Worm (Caenorhabditis elegans) whole organism, L3 larva: ENCODE data around the gene srlf-28.
A peak's percentile ranks its signal among the peaks of the same experiment; 100 is the strongest.

Experiments
- R02D3.7 ChIP-seq: fragments of 150-350 bp; optimal IDR thresholded peaks from 2 replicates; lab custom pipeline; 2014; ENCODE audit warnings: missing biosample characterization, missing genetic modification characterization
- ZK546.5 ChIP-seq: sonication (generic microtip); optimal IDR thresholded peaks from 2 replicates; lab custom pipeline; 2017; ENCODE audit warnings: missing biosample characterization, missing genetic modification characterization
- aly-2 ChIP-seq: fragments of 150-350 bp; optimal IDR thresholded peaks from 2 replicates; lab custom pipeline; 2014; ENCODE audit warnings: missing biosample characterization, missing genetic modification characterization
- ceh-28 ChIP-seq: fragments of 150-350 bp; optimal IDR thresholded peaks from 2 replicates; lab custom pipeline; 2014; ENCODE audit warnings: missing biosample characterization, missing genetic modification reagents, missing genetic modification characterization
- ceh-82 ChIP-seq: fragments of 150-350 bp; optimal IDR thresholded peaks from 2 replicates; lab custom pipeline; 2014; ENCODE audit warnings: missing biosample characterization, missing genetic modification characterization
- ceh-9 ChIP-seq: sonication (generic microtip); optimal IDR thresholded peaks from 2 replicates; lab custom pipeline; 2018; ENCODE audit warnings: missing biosample characterization, missing genetic modification characterization
- egl-27 ChIP-seq: sonication (generic microtip); optimal IDR thresholded peaks from 4 replicates; lab custom pipeline; 2017; ENCODE audit warnings: missing biosample characterization, missing genetic modification reagents, missing genetic modification characterization
- egl-5 ChIP-seq: fragments of 150-350 bp; optimal IDR thresholded peaks from 2 replicates; lab custom pipeline; 2017; ENCODE audit warnings: missing biosample characterization, missing genetic modification reagents, missing genetic modification characterization, inconsistent platforms
- elt-1 ChIP-seq: fragments of 150-350 bp; optimal IDR thresholded peaks from 2 replicates; lab custom pipeline; 2014; ENCODE audit warnings: missing biosample characterization, missing genetic modification characterization
- elt-2 ChIP-seq: sonication (generic microtip); optimal IDR thresholded peaks from 2 replicates; lab custom pipeline; 2016; ENCODE audit warnings: missing genetic modification reagents, mild to moderate bottlenecking, missing genetic modification characterization, missing compliant biosample characterization
- elt-3 ChIP-seq, 3 experiments: fragments of 150-350 bp in 1 of 3; sonication (generic microtip) in 2 of 3; optimal IDR thresholded peaks; 2 replicates in 2 of 3; 4 replicates in 1 of 3; lab custom pipeline; 2014 to 2017; ENCODE audit warnings: missing biosample characterization in 3 of 3, missing genetic modification characterization in 3 of 3
- fkh-10 ChIP-seq: sonication (generic microtip); optimal IDR thresholded peaks from 2 replicates; lab custom pipeline; 2017; ENCODE audit warnings: missing biosample characterization, missing genetic modification reagents, missing genetic modification characterization
- fkh-2 ChIP-seq: fragments of 150-350 bp; optimal IDR thresholded peaks from 2 replicates; lab custom pipeline; 2014; ENCODE audit warnings: missing biosample characterization, missing genetic modification reagents, missing genetic modification characterization
- fos-1 ChIP-seq: fragments of 150-350 bp; optimal IDR thresholded peaks from 2 replicates; lab custom pipeline; 2014; ENCODE audit warnings: missing biosample characterization, missing genetic modification characterization
- hmg-11 ChIP-seq: sonication (generic microtip); optimal IDR thresholded peaks from 2 replicates; lab custom pipeline; 2016; ENCODE audit warnings: missing genetic modification characterization, missing compliant biosample characterization
- lin-15B ChIP-seq: fragments of 150-350 bp; optimal IDR thresholded peaks from 2 replicates; lab custom pipeline; 2014; ENCODE audit warnings: missing biosample characterization, missing genetic modification characterization
- lsy-12 ChIP-seq: sonication (generic microtip); optimal IDR thresholded peaks from 2 replicates; lab custom pipeline; 2016; ENCODE audit warnings: mild to moderate bottlenecking, missing genetic modification characterization, missing compliant biosample characterization
- mdl-1 ChIP-seq: fragments of 150-350 bp; optimal IDR thresholded peaks from 2 replicates; lab custom pipeline; 2014; ENCODE audit warnings: missing biosample characterization, missing genetic modification characterization
- nfya-1 ChIP-seq: sonication (generic microtip); optimal IDR thresholded peaks from 2 replicates; lab custom pipeline; 2017; ENCODE audit warnings: missing genetic modification characterization, mild to moderate bottlenecking, missing compliant biosample characterization, antibody characterized with exemption, moderate library complexity; ENCODE audit not compliant: insufficient read depth
- nhr-11 ChIP-seq: fragments of 150-350 bp; optimal IDR thresholded peaks from 2 replicates; lab custom pipeline; 2014; ENCODE audit warnings: missing biosample characterization, missing genetic modification characterization
- nhr-12 ChIP-seq: fragments of 150-350 bp; optimal IDR thresholded peaks from 2 replicates; lab custom pipeline; 2014; ENCODE audit warnings: missing biosample characterization, missing genetic modification characterization
- nhr-23 ChIP-seq: fragments of 150-350 bp; optimal IDR thresholded peaks from 2 replicates; lab custom pipeline; 2014; ENCODE audit warnings: missing biosample characterization, missing genetic modification reagents, missing genetic modification characterization
- nhr-237 ChIP-seq: fragments of 150-350 bp; optimal IDR thresholded peaks from 2 replicates; lab custom pipeline; 2014; ENCODE audit warnings: missing biosample characterization, missing genetic modification characterization
- nhr-25 ChIP-seq: sonication (generic microtip); optimal IDR thresholded peaks from 2 replicates; lab custom pipeline; 2017; ENCODE audit warnings: missing biosample characterization, missing genetic modification characterization
- nhr-28 ChIP-seq: fragments of 150-350 bp; optimal IDR thresholded peaks from 2 replicates; lab custom pipeline; 2014; ENCODE audit warnings: missing biosample characterization, missing genetic modification characterization
- nhr-43 ChIP-seq: sonication (generic microtip); optimal IDR thresholded peaks from 2 replicates; lab custom pipeline; 2016; ENCODE audit warnings: mild to moderate bottlenecking, missing genetic modification characterization, missing compliant biosample characterization; ENCODE audit not compliant: poor library complexity, severe bottlenecking
- nhr-67 ChIP-seq: fragments of 150-350 bp; optimal IDR thresholded peaks from 2 replicates; lab custom pipeline; 2014; ENCODE audit warnings: missing biosample characterization, missing genetic modification characterization
- nhr-76 ChIP-seq: fragments of 150-350 bp; sonication (generic microtip); optimal IDR thresholded peaks from 5 replicates; lab custom pipeline; 2014; ENCODE audit warnings: missing biosample characterization, missing genetic modification characterization
- pha-4 ChIP-seq: fragments of 150-350 bp; optimal IDR thresholded peaks from 2 replicates; lab custom pipeline; 2014; ENCODE audit warnings: missing biosample characterization, missing genetic modification reagents, missing genetic modification characterization
- pqm-1 ChIP-seq: fragments of 150-350 bp; optimal IDR thresholded peaks from 2 replicates; lab custom pipeline; 2017; ENCODE audit warnings: missing biosample characterization, missing genetic modification characterization, inconsistent platforms
- sea-2 ChIP-seq: fragments of 150-350 bp; sonication (generic microtip); optimal IDR thresholded peaks from 4 replicates; lab custom pipeline; 2014; ENCODE audit warnings: missing biosample characterization, missing genetic modification reagents, missing genetic modification characterization
- skn-1 ChIP-seq: fragments of 150-350 bp; optimal IDR thresholded peaks from 2 replicates; lab custom pipeline; 2014; ENCODE audit warnings: missing biosample characterization, missing genetic modification characterization
- unc-62 ChIP-seq: fragments of 150-350 bp; sonication (generic microtip); optimal IDR thresholded peaks from 4 replicates; lab custom pipeline; 2014; ENCODE audit warnings: missing biosample characterization, missing genetic modification reagents, missing genetic modification characterization
- zag-1 ChIP-seq: fragments of 150-350 bp; optimal IDR thresholded peaks from 2 replicates; lab custom pipeline; 2014; ENCODE audit warnings: missing biosample characterization, missing genetic modification characterization
- ztf-11 ChIP-seq: fragments of 150-350 bp; optimal IDR thresholded peaks from 2 replicates; lab custom pipeline; 2014; ENCODE audit warnings: missing biosample characterization, missing genetic modification characterization

srlf-28 gene

ce11 chrIV:14387766-14388553 lies 44.3 kb upstream of the srlf-28 start:
- TF ChIP-seq mdl-1 (tag; lab: Kevin White, UChicago) (no peak), nhr-76 (tag; lab: Kevin White, UChicago) (no peak), aly-2 (no peak), lsy-12 (tag; lab: Kevin White, UChicago) (no peak), elt-2 (tag; lab: Kevin White, UChicago) (no peak), zag-1 (no peak), fkh-10 (no peak), nhr-43 (tag; lab: Kevin White, UChicago) (no peak), lin-15B (tag; lab: Kevin White, UChicago) (no peak), hmg-11 (tag; lab: Kevin White, UChicago) (no peak), nhr-67 (tag; lab: Kevin White, UChicago) (no peak), egl-27 (tag; lab: Kevin White, UChicago) (no peak), nfya-1 (tag; lab: Kevin White, UChicago) (no peak), ceh-9 (tag; lab: Kevin White, UChicago) (no peak), nhr-11 (tag; lab: Kevin White, UChicago) (no peak), pqm-1 (tag; lab: Kevin White, UChicago) (no peak), nhr-237 (no peak), fos-1 (tag; lab: Kevin White, UChicago) (no peak), unc-62 (GFP tag; lab: Kevin White, UChicago) (no peak), skn-1 (tag; lab: Kevin White, UChicago) (no peak)

- TF ChIP-seq ZK546.5 (tag; lab: Kevin White, UChicago) (no peak), sea-2 (GFP tag; lab: Kevin White, UChicago) (no peak), ceh-9 (tag; lab: Kevin White, UChicago) (no peak), ceh-82 (tag; lab: Kevin White, UChicago) (no peak), ceh-28 (tag; lab: Kevin White, UChicago) (no peak), nhr-11 (tag; lab: Kevin White, UChicago) (no peak), elt-3 (tag; optimal IDR thresholded peaks at IDR 0.05; lab: Kevin White, UChicago) (no peak), nhr-43 (tag; lab: Kevin White, UChicago) (peak; percentile 1), R02D3.7 (no peak), elt-1 (tag; lab: Kevin White, UChicago) (no peak), nhr-25 (tag; lab: Kevin White, UChicago) (peak; percentile 52), elt-2 (tag; lab: Kevin White, UChicago) (no peak), nhr-23 (tag; lab: Kevin White, UChicago) (peak; percentile 5), ztf-11 (tag; lab: Kevin White, UChicago) (no peak)
- TF ChIP-seq, all 47 proteins: peak for 3
These were observed 41.5 kb upstream of the srlf-28 start for ce11 chrIV:14385140-14385539.

ce11 chrIV:14384194-14384593 lies 40.5 kb upstream of the srlf-28 start:
- no peak for TF ChIP-seq elt-1 (tag; lab: Kevin White, UChicago)
- TF ChIP-seq hmg-11 (tag; lab: Kevin White, UChicago): no peak
- TF ChIP-seq nhr-67 (tag; lab: Kevin White, UChicago): no peak
- no peak for TF ChIP-seq lin-15B (tag; lab: Kevin White, UChicago)
- no peak for TF ChIP-seq elt-3 (tag; optimal IDR thresholded peaks at IDR 0.05; lab: Kevin White, UChicago)
- no peak for TF ChIP-seq fkh-2 (tag; lab: Kevin White, UChicago)
- TF ChIP-seq nhr-28: no peak
- TF ChIP-seq unc-62 (GFP tag; lab: Kevin White, UChicago): no peak
- TF ChIP-seq aly-2: no peak

ce11 chrIV:14383474-14383873 lies 39.8 kb upstream of the srlf-28 start, which contains the start of gene paqr-3:
TSS of gene paqr-3 (minus strand) at chrIV:14383683.
- TF ChIP-seq nhr-76 (tag; lab: Kevin White, UChicago) (no peak), mdl-1 (tag; lab: Kevin White, UChicago) (no peak), elt-3 (tag; optimal IDR thresholded peaks at IDR 0.05; lab: Kevin White, UChicago) (no peak), egl-5 (no peak), nhr-12 (tag; lab: Kevin White, UChicago) (no peak), lsy-12 (tag; lab: Kevin White, UChicago) (no peak), pha-4 (tag; lab: Kevin White, UChicago) (no peak), nhr-28 (no peak), lin-15B (tag; lab: Kevin White, UChicago) (no peak)
